Fruit fly (Drosophila melanogaster): ENCODE results near the gene Myc.

DNA sequence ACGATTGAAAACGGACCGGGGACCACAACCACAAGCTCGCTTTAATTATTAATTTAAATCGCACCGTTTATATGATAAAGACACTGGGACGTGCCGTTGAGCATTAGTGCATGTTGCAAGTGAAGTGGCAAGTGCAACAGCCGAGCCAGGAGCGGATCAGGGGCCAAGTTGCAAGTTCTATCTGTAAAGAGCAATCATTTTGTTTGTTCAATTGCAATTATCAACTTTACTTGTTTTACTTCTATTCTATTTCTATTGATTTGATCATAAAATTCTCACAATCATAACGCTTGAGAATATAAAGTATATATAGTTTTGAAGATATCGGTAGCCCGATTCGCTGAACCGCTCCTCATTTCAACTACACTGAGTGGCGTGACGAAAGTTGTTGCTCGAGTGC is 63.2 kb downstream of the Myc start:
- no peak for TF ChIP-seq h (optimal IDR thresholded peaks at IDR 0.05)
- no peak for TF ChIP-seq psq (optimal IDR thresholded peaks at IDR 0.05)

Measured in Kc167 (cell line).